Worm (Caenorhabditis elegans): ENCODE measurements around the gene K02B7.3.

DNA sequence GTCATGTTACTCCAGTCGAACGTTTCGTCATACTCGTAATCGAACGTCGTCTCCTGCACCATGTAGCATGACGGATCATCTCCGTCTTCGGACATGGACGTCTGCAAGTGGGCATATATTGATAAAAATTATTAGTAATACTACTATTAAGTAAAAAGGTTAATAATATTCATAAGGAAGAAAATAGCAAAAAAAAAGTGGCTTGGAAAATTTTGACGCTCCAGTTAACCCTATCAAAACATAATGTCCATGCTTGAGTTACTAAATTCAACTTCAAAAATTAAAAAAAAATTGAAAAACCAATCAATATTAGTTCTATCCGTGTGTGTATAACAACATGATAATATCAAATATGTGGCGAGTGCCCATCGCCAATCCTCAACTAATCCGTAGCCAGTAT is 44.0 kb upstream of the K02B7.3 start, which contains the start of gene npr-34:
- TF ChIP-seq hmbx-1 (tag; optimal IDR thresholded peaks at IDR 0.05) (no peak), ama-1 (optimal IDR thresholded peaks at IDR 0.05) (no peak), tbx-11 (GFP tag; IDR thresholded peaks at IDR 0.05) (no peak), pes-1 (GFP tag; IDR thresholded peaks at IDR 0.05) (no peak), B0310.2 (tag; optimal IDR thresholded peaks at IDR 0.05) (no peak), ceh-36 (tag; optimal IDR thresholded peaks at IDR 0.05) (no peak), flt-1 (GFP tag; IDR thresholded peaks at IDR 0.05) (no peak), hnd-1 (tag; optimal IDR thresholded peaks at IDR 0.05) (no peak), ets-7 (tag; optimal IDR thresholded peaks at IDR 0.05) (no peak), F13C5.2 (tag; optimal IDR thresholded peaks at IDR 0.05) (no peak), tbx-37 (GFP tag; conservative IDR thresholded peaks at IDR 0.05) (no peak), ceh-13 (GFP tag; optimal IDR thresholded peaks at IDR 0.05) (no peak), scrt-1 (GFP tag; IDR thresholded peaks at IDR 0.05) (no peak)

All from whole organism, early embryonic.